Worm (Caenorhabditis elegans) whole organism, L1 larva: ENCODE data around the gene R144.11.
"Not testable (repeated sequence)": the region's sequence is repeated elsewhere in the genome, so short reads cannot be mapped to it uniquely, and the experiment has no call there.

Source experiments
- C16A3.4 ChIP-seq: fragments of 150-350 bp; optimal IDR thresholded peaks from 2 replicates; lab custom pipeline; 2014; ENCODE audit warnings: missing biosample characterization, missing genetic modification characterization
- F16B12.6 ChIP-seq: fragments of 150-350 bp; optimal IDR thresholded peaks from 2 replicates; lab custom pipeline; 2014; ENCODE audit warnings: missing biosample characterization, missing genetic modification characterization
- Y116A8C.19 ChIP-seq: sonication (generic microtip); optimal IDR thresholded peaks from 2 replicates; lab custom pipeline; 2016; ENCODE audit warnings: missing compliant biosample characterization, missing genetic modification characterization, borderline replicate concordance
- alr-1 ChIP-seq: fragments of 200-800 bp; sonication (Bioruptor generic); optimal IDR thresholded peaks from 2 replicates; lab custom pipeline; 2018; ENCODE audit warnings: borderline replicate concordance, mild to moderate bottlenecking, missing genetic modification characterization, missing compliant biosample characterization
- ceh-8 ChIP-seq: fragments of 200-800 bp; sonication (Bioruptor generic); optimal IDR thresholded peaks from 2 replicates; lab custom pipeline; 2018; ENCODE audit warnings: mild to moderate bottlenecking, missing genetic modification characterization, moderate library complexity, missing compliant biosample characterization
- ceh-88 ChIP-seq: fragments of 200-800 bp; sonication (Bioruptor generic); IDR thresholded peaks from 2 replicates; pipeline ENCODE4 v1.3.6; 2022; ENCODE audit warnings: missing genetic modification characterization, missing compliant biosample characterization
- ceh-90 ChIP-seq: sonication (generic microtip); optimal IDR thresholded peaks from 2 replicates; lab custom pipeline; 2016; ENCODE audit warnings: missing genetic modification characterization, missing compliant biosample characterization
- efl-1 ChIP-seq, 4 experiments: fragments of 150-350 bp; optimal IDR thresholded peaks in 3 of 4; peaks in 1 of 4; 1 replicate in 1 of 4; 2 replicates in 3 of 4; lab custom pipeline; 2014; ENCODE audit warnings: missing biosample characterization in 2 of 4, missing genetic modification characterization in 2 of 4, missing genetic modification reagents in 2 of 4
- efl-3 ChIP-seq: fragments of 200-800 bp; sonication (Bioruptor generic); optimal IDR thresholded peaks from 2 replicates; lab custom pipeline; 2018; ENCODE audit warnings: mild to moderate bottlenecking, missing genetic modification characterization, missing compliant biosample characterization
- egl-27 ChIP-seq, 2 experiments: fragments of 150-350 bp in 1 of 2; sonication (generic microtip); optimal IDR thresholded peaks; 3 replicates each; lab custom pipeline; 2017 to 2018; ENCODE audit warnings: missing biosample characterization in 2 of 2, missing genetic modification characterization in 2 of 2, missing genetic modification reagents in 2 of 2
- elt-2 ChIP-seq: sonication (generic microtip); optimal IDR thresholded peaks from 2 replicates; lab custom pipeline; 2016; ENCODE audit warnings: missing genetic modification characterization, mild to moderate bottlenecking, inconsistent platforms, missing compliant biosample characterization, missing genetic modification reagents
- ets-5 ChIP-seq: fragments of 200-800 bp; sonication (Bioruptor generic); IDR thresholded peaks from 2 replicates; pipeline ENCODE4 v1.3.6; 2022; ENCODE audit warnings: missing genetic modification characterization, missing compliant biosample characterization
- fkh-10 ChIP-seq: sonication (generic microtip); optimal IDR thresholded peaks from 2 replicates; lab custom pipeline; 2017; ENCODE audit warnings: missing biosample characterization, missing genetic modification reagents, missing genetic modification characterization
- fkh-8 ChIP-seq: sonication (generic microtip); optimal IDR thresholded peaks from 2 replicates; lab custom pipeline; 2016; ENCODE audit warnings: mild to moderate bottlenecking, missing genetic modification characterization, missing compliant biosample characterization
- fos-1 ChIP-seq: fragments of 150-350 bp; optimal IDR thresholded peaks from 2 replicates; lab custom pipeline; 2014; ENCODE audit warnings: missing biosample characterization, missing genetic modification characterization
- hlh-17 ChIP-seq: fragments of 200-800 bp; sonication (Bioruptor generic); optimal IDR thresholded peaks from 2 replicates; lab custom pipeline; 2018; ENCODE audit warnings: missing genetic modification characterization, mild to moderate bottlenecking, missing compliant biosample characterization, moderate library complexity, borderline replicate concordance
- hpl-2 ChIP-seq: fragments of 150-350 bp; optimal IDR thresholded peaks from 2 replicates; lab custom pipeline; 2014; ENCODE audit warnings: missing biosample characterization, missing genetic modification reagents, missing genetic modification characterization
- lin-14 ChIP-seq: fragments of 200-800 bp; sonication (Bioruptor generic); optimal IDR thresholded peaks from 2 replicates; lab custom pipeline; 2018; ENCODE audit warnings: mild to moderate bottlenecking, missing genetic modification characterization, moderate library complexity, missing compliant biosample characterization
- lin-15B ChIP-seq: fragments of 150-350 bp; sonication (generic microtip); optimal IDR thresholded peaks from 3 replicates; lab custom pipeline; 2014; ENCODE audit warnings: missing biosample characterization, missing genetic modification characterization
- lin-35 ChIP-seq, 2 experiments: fragments of 150-350 bp; optimal IDR thresholded peaks; 2 replicates each; lab custom pipeline; 2014; ENCODE audit warnings: missing biosample characterization in 2 of 2, missing genetic modification characterization in 2 of 2, missing genetic modification reagents in 2 of 2
- lir-3 ChIP-seq: sonication (generic microtip); optimal IDR thresholded peaks from 2 replicates; lab custom pipeline; 2016; ENCODE audit warnings: mild to moderate bottlenecking, missing genetic modification characterization, moderate library complexity, missing compliant biosample characterization; ENCODE audit not compliant: poor library complexity
- lsy-2 ChIP-seq, 2 experiments: fragments of 150-350 bp; optimal IDR thresholded peaks; 2 replicates each; lab custom pipeline; 2014; ENCODE audit warnings: missing biosample characterization in 2 of 2, missing genetic modification characterization in 2 of 2
- mef-2 ChIP-seq: fragments of 150-350 bp; optimal IDR thresholded peaks from 2 replicates; lab custom pipeline; 2014; ENCODE audit warnings: missing biosample characterization, missing genetic modification characterization
- mep-1 ChIP-seq: fragments of 150-350 bp; optimal IDR thresholded peaks from 2 replicates; lab custom pipeline; 2014; ENCODE audit warnings: missing biosample characterization, missing genetic modification characterization
- nhr-11 ChIP-seq: fragments of 150-350 bp; optimal IDR thresholded peaks from 2 replicates; lab custom pipeline; 2014; ENCODE audit warnings: missing biosample characterization, missing genetic modification characterization
- nhr-237 ChIP-seq: fragments of 150-350 bp; optimal IDR thresholded peaks from 2 replicates; lab custom pipeline; 2014; ENCODE audit warnings: missing biosample characterization, missing genetic modification characterization
- nhr-28 ChIP-seq: fragments of 150-350 bp; optimal IDR thresholded peaks from 2 replicates; lab custom pipeline; 2014; ENCODE audit warnings: missing biosample characterization, missing genetic modification characterization
- nhr-47 ChIP-seq: sonication (generic microtip); optimal IDR thresholded peaks from 2 replicates; lab custom pipeline; 2016; ENCODE audit warnings: mild to moderate bottlenecking, missing genetic modification characterization, moderate library complexity, missing compliant biosample characterization
- nhr-71 ChIP-seq: sonication (generic microtip); optimal IDR thresholded peaks from 2 replicates; lab custom pipeline; 2016; ENCODE audit warnings: mild to moderate bottlenecking, missing genetic modification characterization, moderate library complexity, missing compliant biosample characterization
- nhr-85 ChIP-seq: sonication (generic microtip); peaks from one replicate; lab custom pipeline; 2016; ENCODE audit warnings: missing genetic modification characterization, inconsistent platforms, missing compliant biosample characterization
- pag-3 ChIP-seq: sonication (generic microtip); optimal IDR thresholded peaks from 2 replicates; lab custom pipeline; 2017; ENCODE audit warnings: missing genetic modification characterization, mild to moderate bottlenecking, missing compliant biosample characterization, antibody characterized with exemption, borderline replicate concordance; ENCODE audit not compliant: insufficient read depth
- pax-3 ChIP-seq: fragments of 200-800 bp; sonication (Bioruptor generic); optimal IDR thresholded peaks from 2 replicates; lab custom pipeline; 2018; ENCODE audit warnings: mild to moderate bottlenecking, missing genetic modification characterization, moderate library complexity, missing compliant biosample characterization
- rnt-1 ChIP-seq: sonication (generic microtip); optimal IDR thresholded peaks from 2 replicates; lab custom pipeline; 2016; ENCODE audit warnings: mild to moderate bottlenecking, missing genetic modification characterization, moderate library complexity, missing compliant biosample characterization
- snpc-4 ChIP-seq: fragments of 150-350 bp; optimal IDR thresholded peaks from 2 replicates; lab custom pipeline; 2014; ENCODE audit warnings: missing biosample characterization, missing genetic modification characterization
- sox-4 ChIP-seq: sonication (generic microtip); optimal IDR thresholded peaks from 2 replicates; lab custom pipeline; 2016; ENCODE audit warnings: missing genetic modification characterization, missing compliant biosample characterization
- tbx-2 ChIP-seq: sonication (generic microtip); optimal IDR thresholded peaks from 2 replicates; lab custom pipeline; 2016; ENCODE audit warnings: missing genetic modification characterization, missing compliant biosample characterization
- tlp-1 ChIP-seq: fragments of 150-350 bp; optimal IDR thresholded peaks from 2 replicates; lab custom pipeline; 2014; ENCODE audit warnings: missing biosample characterization, missing genetic modification characterization
- unc-62 ChIP-seq: fragments of 150-350 bp; optimal IDR thresholded peaks from 2 replicates; lab custom pipeline; 2014; ENCODE audit warnings: missing biosample characterization, missing genetic modification reagents, missing genetic modification characterization
- unc-98 ChIP-seq: fragments of 200-800 bp; sonication (Bioruptor generic); IDR thresholded peaks from 2 replicates; pipeline ENCODE4 v1.3.6; 2022; ENCODE audit warnings: missing genetic modification characterization, missing compliant biosample characterization
- vab-15 ChIP-seq: sonication (generic microtip); optimal IDR thresholded peaks from 2 replicates; lab custom pipeline; 2017; ENCODE audit warnings: missing genotype, mild to moderate bottlenecking, missing genetic modification characterization, missing compliant biosample characterization
- xbp-1 ChIP-seq: sonication (generic microtip); optimal IDR thresholded peaks from 2 replicates; lab custom pipeline; 2016; ENCODE audit warnings: missing genetic modification characterization, missing compliant biosample characterization
- ztf-11 ChIP-seq, 2 experiments: sonication (generic microtip); optimal IDR thresholded peaks; 2 replicates each; lab custom pipeline; 2016 to 2017; ENCODE audit warnings: missing genetic modification characterization in 2 of 2, missing biosample characterization in 1 of 2, missing compliant biosample characterization in 1 of 2

Gene R144.11

DNA sequence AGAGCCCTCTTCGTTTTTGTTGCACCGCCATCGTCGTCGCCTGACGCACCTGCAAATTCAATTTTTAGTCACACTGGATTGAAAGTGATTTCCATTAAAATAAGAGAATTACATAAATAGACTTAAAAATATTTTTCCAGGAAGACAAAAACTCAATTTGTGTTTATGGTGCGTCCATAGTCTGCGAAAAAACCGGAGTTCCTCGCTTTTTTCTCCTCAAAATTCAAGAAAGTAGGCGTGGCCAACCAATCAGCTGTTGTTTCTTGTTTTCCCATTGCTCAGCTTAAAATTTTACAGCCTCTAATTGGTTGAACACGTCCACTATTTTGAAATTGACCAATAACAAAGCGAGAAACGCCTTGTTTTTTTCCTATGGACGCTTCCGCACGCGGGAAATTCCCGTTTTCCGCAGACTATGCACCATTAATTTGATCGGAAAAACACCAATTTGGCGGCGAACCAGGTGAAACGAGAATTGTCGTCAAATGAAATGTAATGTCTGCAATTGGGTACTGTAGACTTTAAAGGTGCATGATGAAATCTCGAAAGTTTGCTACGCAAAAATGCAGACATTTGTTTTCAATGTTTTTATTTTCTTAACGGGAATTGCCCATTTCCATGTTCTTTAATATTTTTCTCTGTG lies 24.1 kb downstream of the R144.11 start, which contains the start of gene C27F2.7:
Gene C27F2.7, minus strand, starts transcription at position 51 of the 643 bp plus-strand sequence.
- TF ChIP-seq ets-5 (GFP tag; lab: Robert Waterston, UW) = no peak
- TF ChIP-seq mef-2 (tag; lab: Kevin White, UChicago) = no peak

DNA sequence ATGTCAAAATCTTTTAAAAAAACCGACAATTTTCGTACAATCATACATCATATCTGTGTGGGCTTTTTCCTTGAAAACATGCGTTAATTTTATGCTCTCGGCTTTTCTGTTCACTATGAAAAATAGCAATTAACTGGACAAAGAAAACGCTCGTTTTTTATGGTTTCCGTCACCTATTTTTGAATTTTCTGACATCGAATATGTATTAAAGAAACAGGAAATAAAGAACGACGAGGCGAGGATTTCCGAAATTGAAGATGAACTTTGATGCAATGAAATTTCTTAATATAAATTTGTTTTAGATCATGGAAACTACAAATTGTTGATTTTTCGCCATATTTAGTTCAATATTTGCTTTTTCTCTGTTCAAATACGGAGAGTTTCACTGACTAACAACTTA lies 24.7 kb downstream of the R144.11 start:
- TF ChIP-seq efl-3 (GFP tag; lab: Kevin White, UChicago) (no peak), nhr-11 (tag; lab: Kevin White, UChicago) (no peak), vab-15 (no peak), tlp-1 (tag; lab: Kevin White, UChicago) (no peak), efl-1 (optimal IDR thresholded peaks at IDR 0.05; lab: Kevin White, UChicago) (no peak), efl-1 (GFP tag; optimal IDR thresholded peaks at IDR 0.05 in 1 of 2; lab: Kevin White, UChicago) (no peak), unc-62 (GFP tag; lab: Kevin White, UChicago) (no peak), fos-1 (no peak), elt-2 (tag; lab: Kevin White, UChicago) (no peak), nhr-237 (tag; lab: Kevin White, UChicago) (no peak)

DNA sequence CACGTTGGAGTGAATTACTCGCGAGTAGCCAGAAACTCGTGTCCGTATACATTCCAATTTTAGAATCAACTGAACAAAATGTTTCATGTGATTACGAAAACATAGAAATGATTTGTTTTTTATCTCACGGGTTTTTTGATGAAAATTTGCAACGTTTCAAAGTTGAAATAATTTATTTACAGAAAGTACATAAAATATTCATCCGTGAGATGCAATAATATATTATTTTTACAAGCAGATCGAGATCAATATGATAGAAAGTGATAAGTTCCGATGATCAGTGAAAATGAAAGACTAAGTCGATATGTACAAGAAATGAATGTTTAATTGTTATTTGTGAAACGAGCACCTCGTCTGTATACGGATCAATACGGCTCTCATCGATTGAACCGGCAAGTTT lies 28.3 kb downstream of the R144.11 start, which contains the start of gene C27F2.6:
Gene C27F2.6, minus strand, starts transcription at position 101 of the 400 bp plus-strand sequence.
- not testable (repeated sequence) for TF ChIP-seq pax-3 (tag; lab: Kevin White, UChicago); hlh-17; ceh-90 (tag; lab: Kevin White, UChicago)

DNA sequence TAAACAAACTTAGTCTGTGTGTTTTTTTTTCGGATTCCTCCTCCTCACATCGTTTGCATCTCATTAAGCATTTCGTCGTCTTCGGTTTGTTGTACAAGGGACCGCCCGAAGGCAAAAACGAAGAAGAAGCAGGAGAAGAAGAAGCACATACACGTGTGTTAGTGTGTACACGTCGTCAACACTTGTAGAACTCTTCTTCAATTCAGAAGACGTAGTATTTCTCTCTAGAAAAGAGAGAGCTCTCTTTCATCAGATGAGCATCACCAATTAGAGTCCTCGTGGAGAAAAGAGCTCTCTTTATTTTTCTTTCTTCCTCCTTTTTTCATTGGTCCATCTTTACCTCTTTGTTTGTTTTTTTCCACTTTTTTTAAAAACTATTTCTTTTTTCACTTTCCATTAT lies 40.5 kb downstream of the R144.11 start:
- no peak for TF ChIP-seq hpl-2
- TF ChIP-seq alr-1 = no peak
- no peak for TF ChIP-seq lin-15B (tag; lab: Kevin White, UChicago)
- TF ChIP-seq lsy-2 (tag; optimal IDR thresholded peaks at IDR 0.05; lab: Kevin White, UChicago) = peak in 1 of 2 experiments; percentile 8
- TF ChIP-seq tbx-2 (tag; lab: Kevin White, UChicago) = no peak
- no peak for TF ChIP-seq ceh-8 (GFP tag; lab: Kevin White, UChicago)
- TF ChIP-seq fkh-10 (GFP tag; lab: Kevin White, UChicago) = no peak
- no peak for TF ChIP-seq nhr-237 (tag; lab: Kevin White, UChicago)
- peak; percentile 66 for TF ChIP-seq lin-14
- TF ChIP-seq ceh-88 = no peak
- no peak for TF ChIP-seq sox-4 (tag; lab: Kevin White, UChicago)

DNA sequence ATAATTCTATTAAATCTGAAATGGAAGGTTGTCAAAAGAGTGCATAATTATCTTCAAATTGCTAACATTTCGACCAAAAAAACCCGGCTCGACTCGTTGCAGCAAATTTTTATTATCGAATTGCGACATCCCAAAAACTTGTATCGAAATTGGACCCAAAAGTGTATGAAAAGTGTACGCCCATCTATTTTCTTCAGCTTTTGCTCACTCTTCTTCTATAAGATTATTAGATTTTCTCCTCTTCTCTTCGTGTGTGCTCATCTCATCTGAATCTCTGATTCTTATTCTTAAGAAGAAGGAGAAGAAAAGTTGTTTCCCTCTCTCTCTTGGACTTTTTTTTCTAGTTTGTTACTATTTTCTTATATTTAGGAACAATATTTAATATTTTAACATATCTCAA lies 41.4 kb downstream of the R144.11 start:
- TF ChIP-seq unc-98 (GFP tag; lab: Robert Waterston, UW) (no peak), fkh-8 (tag; lab: Kevin White, UChicago) (no peak), nhr-11 (tag; lab: Kevin White, UChicago) (no peak), F16B12.6 (no peak), nhr-71 (tag; lab: Kevin White, UChicago) (peak; percentile 8), pag-3 (tag; lab: Kevin White, UChicago) (no peak), ztf-11 (tag; optimal IDR thresholded peaks at IDR 0.05; lab: Kevin White, UChicago) (no peak), Y116A8C.19 (tag; lab: Kevin White, UChicago) (no peak), unc-62 (GFP tag; lab: Kevin White, UChicago) (no peak), rnt-1 (tag; lab: Kevin White, UChicago) (no peak), xbp-1 (tag; lab: Kevin White, UChicago) (no peak), tbx-2 (tag; lab: Kevin White, UChicago) (no peak), C16A3.4 (tag; lab: Kevin White, UChicago) (no peak), lir-3 (tag; lab: Kevin White, UChicago) (no peak), lin-35 (GFP tag; optimal IDR thresholded peaks at IDR 0.05; lab: Kevin White, UChicago) (peak in 1 of 2 experiments; percentile 6), nhr-28 (no peak), tlp-1 (tag; lab: Kevin White, UChicago) (no peak), lin-14 (peak; percentile 82), nhr-85 (tag; lab: Kevin White, UChicago) (no peak), snpc-4 (tag; lab: Kevin White, UChicago) (no peak), hlh-17 (no peak), nhr-47 (no peak), fkh-10 (GFP tag; lab: Kevin White, UChicago) (peak; percentile 75), mep-1 (tag; lab: Kevin White, UChicago) (peak; percentile 13), fos-1 (no peak), egl-27 (tag; optimal IDR thresholded peaks at IDR 0.05; lab: Kevin White, UChicago) (no peak)
